Worm (Caenorhabditis elegans) whole organism, young adult: ENCODE data around the gene Y73C8C.10.

Experiments
- K11D2.4 ChIP-seq: fragments of 200-800 bp; sonication (Bioruptor generic); IDR thresholded peaks from 2 replicates; pipeline ENCODE4 v1.3.6; 2022; ENCODE audit warnings: missing genetic modification reagents, missing genetic modification characterization, missing compliant biosample characterization
- T07F8.4 ChIP-seq: sonication (generic microtip); optimal IDR thresholded peaks from 2 replicates; lab custom pipeline; 2016; ENCODE audit warnings: mild to moderate bottlenecking, missing genetic modification characterization, moderate library complexity, missing compliant biosample characterization
- ama-1 ChIP-seq, 3 experiments: fragments of 150-350 bp in 1 of 3; sonication (generic microtip) in 2 of 3; optimal IDR thresholded peaks; 2 replicates each; lab custom pipeline; 2014 to 2018; ENCODE audit warnings: missing biosample characterization in 2 of 3, missing genetic modification characterization in 2 of 3, missing genetic modification reagents in 2 of 3
- aptf-2 ChIP-seq: fragments of 200-800 bp; sonication (Bioruptor generic); conservative IDR thresholded peaks from 2 replicates; pipeline ENCODE4 v1.3.6; 2022; ENCODE audit warnings: missing genetic modification reagents, missing genetic modification characterization, missing compliant biosample characterization
- bed-1 ChIP-seq: fragments of 200-800 bp; sonication (Bioruptor generic); IDR thresholded peaks from 2 replicates; pipeline ENCODE4 v1.3.6; 2022; ENCODE audit warnings: missing genetic modification reagents, missing genetic modification characterization, missing compliant biosample characterization
- cebp-1 ChIP-seq, 2 experiments: fragments of 200-800 bp in 1 of 2; sonication (Bioruptor generic) in 1 of 2; sonication (generic microtip) in 1 of 2; IDR thresholded peaks in 1 of 2; optimal IDR thresholded peaks in 1 of 2; 2 replicates each; pipeline versions ENCODE4 v1.3.6 to Lab custom; 2017 to 2022; ENCODE audit warnings: missing compliant biosample characterization in 2 of 2, missing genetic modification characterization in 2 of 2, mild to moderate bottlenecking in 1 of 2, missing genetic modification reagents in 1 of 2, moderate library complexity in 1 of 2
- ceh-58 ChIP-seq: fragments of 200-800 bp; sonication (Bioruptor generic); IDR thresholded peaks from 2 replicates; pipeline ENCODE4 v1.3.6; 2022; ENCODE audit warnings: missing genetic modification characterization, missing compliant biosample characterization
- ceh-91 ChIP-seq: fragments of 200-800 bp; sonication (Bioruptor generic); IDR thresholded peaks from 2 replicates; pipeline ENCODE4 v1.3.6; 2022; ENCODE audit warnings: missing genetic modification reagents, missing genetic modification characterization, missing compliant biosample characterization
- lsy-27 ChIP-seq: sonication (generic microtip); optimal IDR thresholded peaks from 2 replicates; lab custom pipeline; 2017; ENCODE audit warnings: missing genetic modification characterization, mild to moderate bottlenecking, missing compliant biosample characterization, antibody characterized with exemption, missing genotype, borderline replicate concordance; ENCODE audit not compliant: insufficient read depth
- snpc-1.1 ChIP-seq: sonication (generic microtip); optimal IDR thresholded peaks from 2 replicates; lab custom pipeline; 2017; ENCODE audit warnings: missing genetic modification characterization, mild to moderate bottlenecking, missing compliant biosample characterization, antibody characterized with exemption, moderate library complexity, missing genotype, missing genetic modification reagents; ENCODE audit not compliant: insufficient read depth
- snpc-4 ChIP-seq, 5 experiments: fragments of 150-350 bp in 1 of 5; sonication (generic microtip) in 4 of 5; optimal IDR thresholded peaks; 2 replicates each; lab custom pipeline; 2014 to 2018; ENCODE audit warnings: missing genetic modification characterization in 5 of 5, missing biosample characterization in 3 of 5, antibody characterized with exemption in 2 of 5, mild to moderate bottlenecking in 2 of 5, missing compliant biosample characterization in 2 of 5, missing genotype in 2 of 5, moderate library complexity in 2 of 5, missing genetic modification reagents in 1 of 5
- tlf-1 ChIP-seq: fragments of 200-800 bp; sonication (Bioruptor generic); optimal IDR thresholded peaks from 2 replicates; lab custom pipeline; 2018; ENCODE audit warnings: mild to moderate bottlenecking, missing genetic modification characterization, missing compliant biosample characterization
- unc-62 ChIP-seq: fragments of 150-350 bp; optimal IDR thresholded peaks from 2 replicates; lab custom pipeline; 2014; ENCODE audit warnings: missing biosample characterization, missing genetic modification reagents, missing genetic modification characterization
- ztf-25 ChIP-seq: fragments of 200-800 bp; sonication (Bioruptor generic); IDR thresholded peaks from 2 replicates; pipeline ENCODE4 v1.3.6; 2022; ENCODE audit warnings: missing genetic modification reagents, missing genetic modification characterization, missing compliant biosample characterization

DNA sequence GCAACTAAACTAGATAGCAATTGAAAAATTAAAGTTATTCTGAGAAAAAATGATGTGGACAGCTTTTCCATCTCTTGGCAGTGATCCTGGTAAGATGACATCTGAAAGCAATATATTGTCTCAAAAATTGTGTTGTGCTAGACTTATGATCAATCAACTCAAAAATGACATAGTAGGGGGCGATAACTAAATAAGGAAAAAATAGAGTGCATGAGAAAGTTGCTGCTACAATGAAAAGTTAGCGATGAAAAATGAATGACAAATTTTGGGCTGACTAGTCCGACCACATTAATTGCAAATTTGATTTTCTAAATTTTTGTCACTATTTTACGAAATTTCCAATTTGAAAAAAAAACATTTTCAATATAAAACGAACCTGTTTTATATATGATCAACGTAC is 13.6 kb upstream of the Y73C8C.10 start, which contains the start of gene srab-9:
- TF ChIP-seq T07F8.4 (tag; lab: Kevin White, UChicago) = no peak
- TF ChIP-seq K11D2.4 (GFP tag; lab: Robert Waterston, UW) = no peak
- no peak for TF ChIP-seq bed-1 (GFP tag; lab: Robert Waterston, UW)
- no peak for TF ChIP-seq snpc-4 (GFP tag; optimal IDR thresholded peaks at IDR 0.05; lab: Kevin White, UChicago)
- no peak for TF ChIP-seq snpc-4 (tag; optimal IDR thresholded peaks at IDR 0.05; lab: Kevin White, UChicago)
- TF ChIP-seq ceh-58 = no peak
- TF ChIP-seq ama-1 (optimal IDR thresholded peaks at IDR 0.05; lab: Kevin White, UChicago) = no peak
- no peak for TF ChIP-seq ama-1 (GFP tag; optimal IDR thresholded peaks at IDR 0.05; lab: Kevin White, UChicago)
- TF ChIP-seq lsy-27 (tag; lab: Kevin White, UChicago) = no peak
- no peak for TF ChIP-seq tlf-1
- no peak for TF ChIP-seq unc-62 (GFP tag; lab: Kevin White, UChicago)
- no peak for TF ChIP-seq ceh-91 (GFP tag; lab: Robert Waterston, UW)
- no peak for TF ChIP-seq ztf-25 (GFP tag; lab: Robert Waterston, UW)
- no peak for TF ChIP-seq cebp-1 (GFP tag; IDR thresholded peaks at IDR 0.05; lab: Robert Waterston, UW)
- TF ChIP-seq cebp-1 (tag; optimal IDR thresholded peaks at IDR 0.05; lab: Kevin White, UChicago) = no peak
- no peak for TF ChIP-seq snpc-1.1
- TF ChIP-seq aptf-2 (GFP tag; lab: Robert Waterston, UW) = no peak
